Fruit fly (Drosophila melanogaster) whole organism, embryonic: Measurements from ENCODE around the gene Hpr1.

ENCODE experiments used
- CG10274 ChIP-seq: fragments of 200-800 bp; sonication (Bioruptor generic); optimal IDR thresholded peaks from 3 replicates; lab custom pipeline; 2017; ENCODE audit warnings: missing biosample characterization, mild to moderate bottlenecking, missing genetic modification characterization
- CG10654 ChIP-seq: fragments of 200-800 bp; sonication (Bioruptor generic); optimal IDR thresholded peaks from 2 replicates; lab custom pipeline; 2016; ENCODE audit warnings: missing biosample characterization, missing genetic modification characterization
- CG11398 ChIP-seq: fragments of 200-800 bp; sonication (Bioruptor generic); optimal IDR thresholded peaks from 2 replicates; lab custom pipeline; 2016; ENCODE audit warnings: missing biosample characterization, missing genetic modification characterization
- CG11504 ChIP-seq: fragments of 200-800 bp; sonication (Bioruptor generic); optimal IDR thresholded peaks from 3 replicates; lab custom pipeline; 2019; ENCODE audit warnings: missing biosample characterization, mild to moderate bottlenecking, missing genetic modification characterization, moderate library complexity
- CG12071 ChIP-seq: fragments of 200-800 bp; sonication (Bioruptor generic); optimal IDR thresholded peaks from 3 replicates; lab custom pipeline; 2018; ENCODE audit warnings: missing biosample characterization, mild to moderate bottlenecking, missing genetic modification characterization
- CG12236 ChIP-seq: fragments of 200-800 bp; sonication (Bioruptor generic); optimal IDR thresholded peaks from 2 replicates; lab custom pipeline; 2016; ENCODE audit warnings: missing biosample characterization, missing genetic modification characterization
- CG12391 ChIP-seq: fragments of 200-800 bp; sonication (Bioruptor generic); optimal IDR thresholded peaks from 3 replicates; lab custom pipeline; 2018; ENCODE audit warnings: missing biosample characterization, mild to moderate bottlenecking, missing genetic modification characterization, moderate library complexity
- CG12769 ChIP-seq: fragments of 200-800 bp; sonication (Bioruptor generic); optimal IDR thresholded peaks from 2 replicates; lab custom pipeline; 2019; ENCODE audit warnings: missing biosample characterization, mild to moderate bottlenecking, missing genetic modification characterization, moderate library complexity
- CG15696 ChIP-seq: fragments of 200-800 bp; sonication (Bioruptor generic); optimal IDR thresholded peaks from 2 replicates; lab custom pipeline; 2019; ENCODE audit warnings: missing biosample characterization, mild to moderate bottlenecking, missing genetic modification characterization, moderate library complexity
- CG17186 ChIP-seq: fragments of 200-800 bp; sonication (Bioruptor generic); optimal IDR thresholded peaks from 3 replicates; lab custom pipeline; 2017; ENCODE audit warnings: missing biosample characterization, missing genetic modification reagents, missing genetic modification characterization
- CG18262 ChIP-seq: fragments of 200-800 bp; optimal IDR thresholded peaks from 3 replicates; lab custom pipeline; 2019; ENCODE audit warnings: missing biosample characterization, mild to moderate bottlenecking, missing genetic modification characterization, moderate library complexity
- CG31224 ChIP-seq: fragments of 200-800 bp; sonication (Bioruptor generic); IDR thresholded peaks from 2 replicates; pipeline ENCODE4 v1.3.6; 2022; ENCODE audit warnings: missing biosample characterization, missing genetic modification characterization
- CG3281 ChIP-seq: fragments of 200-800 bp; sonication (Bioruptor generic); optimal IDR thresholded peaks from 3 replicates; lab custom pipeline; 2017; ENCODE audit warnings: missing biosample characterization, mild to moderate bottlenecking, missing genetic modification characterization
- CG3407 ChIP-seq: fragments of 200-800 bp; sonication (Bioruptor generic); optimal IDR thresholded peaks from 2 replicates; lab custom pipeline; 2018; ENCODE audit warnings: missing biosample characterization, mild to moderate bottlenecking, missing genetic modification characterization
- CG6654 ChIP-seq: fragments of 200-800 bp; sonication (Bioruptor generic); optimal IDR thresholded peaks from 2 replicates; lab custom pipeline; 2017; ENCODE audit warnings: missing biosample characterization, mild to moderate bottlenecking, missing genetic modification characterization
- CG6854 ChIP-seq: fragments of 200-800 bp; sonication (Bioruptor generic); optimal IDR thresholded peaks from 3 replicates; lab custom pipeline; 2017; ENCODE audit warnings: missing biosample characterization, mild to moderate bottlenecking, missing genetic modification characterization
- CG8290 ChIP-seq, 3 experiments: fragments of 200-800 bp; sonication (Bioruptor generic); optimal IDR thresholded peaks; 2 replicates each; lab custom pipeline; 2016 to 2019; ENCODE audit warnings: missing biosample characterization in 3 of 3, missing genetic modification characterization in 3 of 3, mild to moderate bottlenecking in 2 of 3, moderate library complexity in 1 of 3
- D ChIP-seq, 2 experiments: fragments of 200-800 bp in 1 of 2; fragments of >200 bp in 1 of 2; sonication (Bioruptor generic) in 1 of 2; optimal IDR thresholded peaks; 2 replicates in 1 of 2; 3 replicates in 1 of 2; lab custom pipeline; 2017; ENCODE audit warnings: mild to moderate bottlenecking in 1 of 2, missing biosample characterization in 1 of 2, missing genetic modification characterization in 1 of 2, missing genetic modification reagents in 1 of 2
- Eip74EF ChIP-seq, 2 experiments: fragments of 200-800 bp in 1 of 2; fragments of >200 bp in 1 of 2; sonication (Bioruptor generic) in 1 of 2; optimal IDR thresholded peaks; 2 replicates each; lab custom pipeline; 2017 to 2019; ENCODE audit warnings: missing biosample characterization in 2 of 2, missing genetic modification characterization in 2 of 2, mild to moderate bottlenecking in 1 of 2, moderate library complexity in 1 of 2
- Elba2 ChIP-seq: fragments of 200-800 bp; sonication (Bioruptor generic); optimal IDR thresholded peaks from 3 replicates; lab custom pipeline; 2016; ENCODE audit warnings: missing biosample characterization, missing genetic modification characterization
- Ets65A ChIP-seq: fragments of 200-800 bp; sonication (Bioruptor generic); peaks from one replicate; lab custom pipeline; 2016; ENCODE audit warnings: missing biosample characterization, missing genetic modification characterization
- HLH4C ChIP-seq: fragments of 200-800 bp; sonication (Bioruptor generic); IDR thresholded peaks from 3 replicates; pipeline ENCODE4 v1.3.6; 2022; ENCODE audit warnings: missing biosample characterization, missing genetic modification characterization; ENCODE audit not compliant: partially characterized antibody
- HLHmδ ChIP-seq: fragments of 200-800 bp; sonication (Bioruptor generic); optimal IDR thresholded peaks from 2 replicates; lab custom pipeline; 2018; ENCODE audit warnings: missing biosample characterization, mild to moderate bottlenecking, missing genetic modification characterization, moderate library complexity
- Hand ChIP-seq: fragments of 200-800 bp; sonication (Bioruptor generic); optimal IDR thresholded peaks from 2 replicates; lab custom pipeline; 2017; ENCODE audit warnings: mild to moderate bottlenecking, missing biosample characterization, missing genetic modification reagents, missing genetic modification characterization
- HmgZ ChIP-seq: fragments of 200-800 bp; sonication (Bioruptor generic); optimal IDR thresholded peaks from 2 replicates; lab custom pipeline; 2018; ENCODE audit warnings: missing biosample characterization, mild to moderate bottlenecking, missing genetic modification characterization
- Hr3 ChIP-seq: fragments of 200-800 bp; sonication (Bioruptor generic); optimal IDR thresholded peaks from 3 replicates; lab custom pipeline; 2016; ENCODE audit warnings: missing biosample characterization, missing genetic modification characterization
- Mes4 ChIP-seq: fragments of 200-800 bp; sonication (Bioruptor generic); optimal IDR thresholded peaks from 2 replicates; lab custom pipeline; 2016; ENCODE audit warnings: missing biosample characterization, missing genetic modification characterization
- Spps ChIP-seq: fragments of 200-800 bp; sonication (Bioruptor generic); optimal IDR thresholded peaks from 2 replicates; lab custom pipeline; 2018; ENCODE audit warnings: missing biosample characterization, mild to moderate bottlenecking, missing genetic modification characterization
- Taf1 ChIP-seq: fragments of 200-800 bp; sonication (Bioruptor generic); IDR thresholded peaks from 2 replicates; pipeline ENCODE4 v1.3.6; 2022; ENCODE audit warnings: missing biosample characterization, missing genetic modification characterization
- Tbp ChIP-seq: fragments of >200 bp; optimal IDR thresholded peaks from 2 replicates; lab custom pipeline; 2018; ENCODE audit warnings: missing biosample characterization, missing genetic modification characterization
- ara ChIP-seq: fragments of 200-800 bp; sonication (Bioruptor generic); IDR thresholded peaks from 2 replicates; pipeline ENCODE4 v1.3.6; 2022; ENCODE audit warnings: missing biosample characterization, missing genetic modification characterization
- cas ChIP-seq: fragments of 200-800 bp; sonication (Bioruptor generic); IDR thresholded peaks from 2 replicates; pipeline ENCODE4 v1.3.6; 2022; ENCODE audit warnings: missing biosample characterization, missing genetic modification characterization
- cg ChIP-seq: fragments of 200-800 bp; sonication (Bioruptor generic); optimal IDR thresholded peaks from 3 replicates; lab custom pipeline; 2019; ENCODE audit warnings: missing biosample characterization, mild to moderate bottlenecking, missing genetic modification characterization, moderate library complexity
- crol ChIP-seq: fragments of 200-800 bp; sonication (Bioruptor generic); IDR thresholded peaks from 2 replicates; pipeline ENCODE4 v1.3.6; 2022; ENCODE audit warnings: missing biosample characterization, missing genetic modification characterization
- disco-r ChIP-seq: fragments of 200-800 bp; sonication (Bioruptor generic); optimal IDR thresholded peaks from 2 replicates; lab custom pipeline; 2016; ENCODE audit warnings: missing biosample characterization, missing genetic modification characterization
- en ChIP-seq: fragments of 200-800 bp; sonication (Bioruptor generic); optimal IDR thresholded peaks from 2 replicates; lab custom pipeline; 2016; ENCODE audit warnings: missing biosample characterization, missing genetic modification characterization
- grn ChIP-seq: fragments of 200-800 bp; sonication (Bioruptor generic); optimal IDR thresholded peaks from 3 replicates; lab custom pipeline; 2017; ENCODE audit warnings: missing biosample characterization, missing genetic modification characterization
- ken ChIP-seq: fragments of 200-800 bp; sonication (Bioruptor generic); IDR thresholded peaks from 3 replicates; pipeline ENCODE4 v1.3.6; 2022; ENCODE audit warnings: missing biosample characterization, missing genetic modification characterization
- mld ChIP-seq: fragments of 200-800 bp; sonication (Bioruptor generic); IDR thresholded peaks from 3 replicates; pipeline ENCODE4 v1.3.6; 2022; ENCODE audit warnings: missing biosample characterization, missing genetic modification characterization; ENCODE audit not compliant: partially characterized antibody
- ranshi ChIP-seq: fragments of 200-800 bp; sonication (Bioruptor generic); IDR thresholded peaks from 2 replicates; pipeline ENCODE4 v1.3.6; 2022; ENCODE audit warnings: missing biosample characterization, missing genetic modification characterization
- sc ChIP-seq, 3 experiments: fragments of >200 bp in 2 of 3; fragments of 200-800 bp in 1 of 3; sonication (Bioruptor generic) in 1 of 3; optimal IDR thresholded peaks; 2 replicates in 2 of 3; 3 replicates in 1 of 3; lab custom pipeline; 2017; ENCODE audit warnings: mild to moderate bottlenecking in 1 of 3, missing biosample characterization in 1 of 3, missing genetic modification characterization in 1 of 3, missing genetic modification reagents in 1 of 3
- sd ChIP-seq: fragments of 200-800 bp; sonication (Bioruptor generic); optimal IDR thresholded peaks from 3 replicates; lab custom pipeline; 2018; ENCODE audit warnings: missing biosample characterization, mild to moderate bottlenecking, missing genetic modification characterization, moderate library complexity
- sim ChIP-seq: fragments of 200-800 bp; sonication (Bioruptor generic); IDR thresholded peaks from 2 replicates; pipeline ENCODE4 v1.3.6; 2022; ENCODE audit warnings: missing biosample characterization, missing genetic modification characterization
- stwl ChIP-seq: fragments of 200-800 bp; sonication (Bioruptor generic); optimal IDR thresholded peaks from 3 replicates; lab custom pipeline; 2018; ENCODE audit warnings: missing biosample characterization, mild to moderate bottlenecking, missing genetic modification characterization, moderate library complexity
- trh ChIP-seq: fragments of 200-800 bp; sonication (Bioruptor generic); optimal IDR thresholded peaks from 2 replicates; lab custom pipeline; 2016; ENCODE audit warnings: missing biosample characterization, missing genetic modification characterization
- unc-4 ChIP-seq: fragments of 200-800 bp; sonication (Bioruptor generic); IDR thresholded peaks from 2 replicates; pipeline ENCODE4 v1.3.6; 2022; ENCODE audit warnings: missing biosample characterization, missing genetic modification characterization; ENCODE audit not compliant: partially characterized antibody
- wek ChIP-seq: fragments of 200-800 bp; sonication (Bioruptor generic); optimal IDR thresholded peaks from 3 replicates; lab custom pipeline; 2018; ENCODE audit warnings: missing biosample characterization, mild to moderate bottlenecking, missing genetic modification characterization, moderate library complexity
- zf30C ChIP-seq: fragments of 200-800 bp; sonication (Bioruptor generic); optimal IDR thresholded peaks from 3 replicates; lab custom pipeline; 2018; ENCODE audit warnings: missing biosample characterization, mild to moderate bottlenecking, missing genetic modification characterization

The Hpr1 gene

DNA sequence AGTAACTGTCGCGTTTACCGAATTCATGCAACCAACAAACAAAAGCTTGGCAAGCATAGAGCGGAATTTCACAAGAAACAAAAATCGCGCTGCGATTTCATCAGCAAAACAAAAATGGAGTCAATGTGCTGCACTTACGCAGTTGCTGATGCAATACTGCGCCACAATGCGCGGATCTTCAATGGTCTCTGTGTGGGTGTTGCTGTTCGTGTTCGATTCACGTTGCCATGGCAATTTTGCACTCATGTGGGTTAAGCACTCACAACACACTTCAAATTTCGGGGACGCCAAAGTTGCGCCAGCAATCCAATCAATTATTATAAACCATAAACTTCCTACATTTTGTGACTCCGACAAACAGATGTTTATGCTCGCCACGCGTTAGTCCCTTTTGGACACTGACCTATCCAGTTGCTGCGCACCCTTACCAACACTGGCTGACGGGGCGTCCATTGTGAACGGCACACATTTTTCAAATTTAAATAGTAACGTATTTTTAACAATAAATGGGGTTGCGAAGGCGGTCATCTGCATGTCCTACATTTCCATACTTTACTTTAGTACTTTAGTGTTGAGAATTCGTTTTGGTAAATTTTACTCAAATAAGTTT lies 40.9 kb upstream of the Hpr1 start, which contains the start of gene CG2017 (continued):
- TF ChIP-seq Taf1 (GFP tag; lab: Robert Waterston, UW) (no peak), CG15696 (tag; lab: Kevin White, UChicago) (no peak), CG11504 (tag; lab: Kevin White, UChicago) (peak; percentile 52), stwl (tag; lab: Kevin White, UChicago) (peak; percentile 96), en (no peak), CG11398 (GFP tag; lab: Kevin White, UChicago) (peak; percentile 19), CG12071 (no peak), Ets65A (GFP tag; lab: Kevin White, UChicago) (peak; percentile 97), unc-4 (no peak; the same call in 1 of the 2 replicates), D (optimal IDR thresholded peaks at IDR 0.05; lab: Kevin White, UChicago) (no peak), D (GFP tag; optimal IDR thresholded peaks at IDR 0.05; lab: Kevin White, UChicago) (no peak), CG3407 (GFP tag; lab: Kevin White, UChicago) (no peak), CG12769 (tag; lab: Kevin White, UChicago) (peak; percentile 51), HmgZ (peak; percentile 75), CG10274 (GFP tag; lab: Kevin White, UChicago) (no peak), HLHmδ (no peak), Tbp (GFP tag; lab: Kevin White, UChicago) (no peak), Spps (tag; lab: Kevin White, UChicago) (no peak), grn (no peak), sc (optimal IDR thresholded peaks at IDR 0.05; lab: Kevin White, UChicago) (no peak), sc (GFP tag; optimal IDR thresholded peaks at IDR 0.05; lab: Kevin White, UChicago) (no peak), CG18262 (tag; lab: Kevin White, UChicago) (no peak), sd (tag; lab: Kevin White, UChicago) (peak; percentile 34), cg (no peak), Mes4 (no peak), HLH4C (GFP tag; lab: Robert Waterston, UW) (no peak), ken (GFP tag; lab: Robert Waterston, UW) (peak; percentile 69; the same call in 2 of the 3 replicates), CG3281 (GFP tag; lab: Kevin White, UChicago) (no peak), CG10654 (GFP tag; lab: Kevin White, UChicago) (no peak), Hr3 (GFP tag; lab: Kevin White, UChicago) (peak; percentile 44), Elba2 (GFP tag; lab: Kevin White, UChicago) (no peak), disco-r (GFP tag; lab: Kevin White, UChicago) (peak; percentile 18), ara (GFP tag; lab: Robert Waterston, UW) (peak; percentile 52; the same call in 1 of the 2 replicates), wek (GFP tag; lab: Kevin White, UChicago) (no peak), Eip74EF (GFP tag; optimal IDR thresholded peaks at IDR 0.05; lab: Kevin White, UChicago) (no peak), CG6654 (GFP tag; lab: Kevin White, UChicago) (no peak), CG31224 (0 out of 2 replicates have a peak, but pooled peaks have one; percentile 17), CG8290 (GFP tag; optimal IDR thresholded peaks at IDR 0.05; lab: Kevin White, UChicago) (no peak), CG8290 (tag; optimal IDR thresholded peaks at IDR 0.05; lab: Kevin White, UChicago) (peak in 1 of 2 experiments; percentile 89), CG17186 (GFP tag; lab: Kevin White, UChicago) (peak; percentile 89), CG12236 (GFP tag; lab: Kevin White, UChicago) (no peak), sim (GFP tag; lab: Robert Waterston, UW) (no peak), zf30C (GFP tag; lab: Kevin White, UChicago) (no peak), cas (GFP tag; lab: Robert Waterston, UW) (no peak), ranshi (GFP tag; lab: Robert Waterston, UW) (no peak), CG12391 (tag; lab: Kevin White, UChicago) (peak; percentile 24), crol (GFP tag; lab: Robert Waterston, UW) (no peak), Hand (no peak), mld (no peak), trh (GFP tag; lab: Kevin White, UChicago) (no peak), CG6854 (no peak)
